Fruit fly (Drosophila melanogaster): ENCODE results near the gene B-H2.

The B-H2 gene

DNA sequence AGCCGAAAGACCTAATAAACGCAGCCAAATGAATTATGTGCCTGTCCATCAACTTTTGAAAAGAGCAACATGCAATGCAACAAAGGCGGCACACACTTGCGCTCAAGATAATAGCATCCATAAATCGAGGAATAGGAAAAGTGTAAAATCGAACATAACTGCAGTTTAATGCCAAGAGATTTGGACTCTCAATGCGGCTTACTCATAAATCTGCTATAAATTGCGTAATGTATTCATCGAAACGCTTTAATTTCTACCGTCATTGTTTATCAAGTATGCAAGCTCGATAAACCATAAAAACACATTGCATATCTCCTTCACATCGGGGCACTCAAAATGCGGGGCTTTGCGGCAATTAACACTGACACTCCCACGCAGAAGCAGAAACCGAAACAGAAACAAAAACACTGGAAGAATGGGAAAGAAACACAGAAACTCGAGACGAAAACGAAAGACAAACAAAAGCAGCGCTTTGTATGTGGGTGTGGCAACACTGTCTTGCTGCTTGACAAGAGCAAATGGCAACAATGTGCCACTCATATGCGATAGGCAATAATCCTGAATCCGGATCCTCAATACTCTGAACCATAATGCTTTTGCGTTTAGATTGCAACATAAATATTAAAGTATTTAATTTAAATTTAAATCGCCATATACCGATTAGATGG lies 16.3 kb upstream of the B-H2 start (continued):
- TF ChIP-seq Ets21C (GFP tag; optimal IDR thresholded peaks at IDR 0.05): peak; percentile 42
- peak; percentile 62 for TF ChIP-seq OdsH (GFP tag; optimal IDR thresholded peaks at IDR 0.05)
- peak; percentile 25 for TF ChIP-seq net (GFP tag; optimal IDR thresholded peaks at IDR 0.05)
- no peak for TF ChIP-seq Hr38 (GFP tag; optimal IDR thresholded peaks at IDR 0.05)
- TF ChIP-seq CG9139 (GFP tag; optimal IDR thresholded peaks at IDR 0.05): no peak
- TF ChIP-seq esn (GFP tag; optimal IDR thresholded peaks at IDR 0.05): peak; percentile 3
- TF ChIP-seq CG6808 (GFP tag; optimal IDR thresholded peaks at IDR 0.05): no peak
- TF ChIP-seq ss (GFP tag; optimal IDR thresholded peaks at IDR 0.05): no peak
- TF ChIP-seq Smox (GFP tag; optimal IDR thresholded peaks at IDR 0.05): peak; percentile 39
- TF ChIP-seq fd59A (GFP tag; optimal IDR thresholded peaks at IDR 0.05): peak; percentile 8
- TF ChIP-seq Eip93F (GFP tag; optimal IDR thresholded peaks at IDR 0.05): no peak
- peak; percentile 45 for TF ChIP-seq vri (GFP tag; optimal IDR thresholded peaks at IDR 0.05)
- TF ChIP-seq CG3032 (tag; optimal IDR thresholded peaks at IDR 0.05): no peak
- TF ChIP-seq salr (GFP tag; optimal IDR thresholded peaks at IDR 0.05): peak; percentile 7 to 31
- no peak for TF ChIP-seq Eip75B (GFP tag; optimal IDR thresholded peaks at IDR 0.05)
- peak; percentile 15 for TF ChIP-seq topi (GFP tag; optimal IDR thresholded peaks at IDR 0.05)
- TF ChIP-seq fd85E (GFP tag; optimal IDR thresholded peaks at IDR 0.05): no peak
- peak; percentile 50 for TF ChIP-seq Sox14 (GFP tag; optimal IDR thresholded peaks at IDR 0.05)
- TF ChIP-seq cyc (GFP tag; optimal IDR thresholded peaks at IDR 0.05): peak; percentile 19
- TF ChIP-seq CG10669 (GFP tag; optimal IDR thresholded peaks at IDR 0.05): peak; percentile 27
- peak; percentile 79 for TF ChIP-seq CG15336 (GFP tag; IDR thresholded peaks at IDR 0.05)
- TF ChIP-seq CG32006 (GFP tag; optimal IDR thresholded peaks at IDR 0.05): peak; percentile 46
- peak; percentile 15 for TF ChIP-seq Met (GFP tag; optimal IDR thresholded peaks at IDR 0.05)
- TF ChIP-seq CG10631 (GFP tag; optimal IDR thresholded peaks at IDR 0.05): no peak
- peak; percentile 29 for TF ChIP-seq Ets96B (tag; optimal IDR thresholded peaks at IDR 0.05)
- TF ChIP-seq CG11762 (GFP tag; optimal IDR thresholded peaks at IDR 0.05; ENCODE audit: insufficient read depth): peak; percentile 14

DNA sequence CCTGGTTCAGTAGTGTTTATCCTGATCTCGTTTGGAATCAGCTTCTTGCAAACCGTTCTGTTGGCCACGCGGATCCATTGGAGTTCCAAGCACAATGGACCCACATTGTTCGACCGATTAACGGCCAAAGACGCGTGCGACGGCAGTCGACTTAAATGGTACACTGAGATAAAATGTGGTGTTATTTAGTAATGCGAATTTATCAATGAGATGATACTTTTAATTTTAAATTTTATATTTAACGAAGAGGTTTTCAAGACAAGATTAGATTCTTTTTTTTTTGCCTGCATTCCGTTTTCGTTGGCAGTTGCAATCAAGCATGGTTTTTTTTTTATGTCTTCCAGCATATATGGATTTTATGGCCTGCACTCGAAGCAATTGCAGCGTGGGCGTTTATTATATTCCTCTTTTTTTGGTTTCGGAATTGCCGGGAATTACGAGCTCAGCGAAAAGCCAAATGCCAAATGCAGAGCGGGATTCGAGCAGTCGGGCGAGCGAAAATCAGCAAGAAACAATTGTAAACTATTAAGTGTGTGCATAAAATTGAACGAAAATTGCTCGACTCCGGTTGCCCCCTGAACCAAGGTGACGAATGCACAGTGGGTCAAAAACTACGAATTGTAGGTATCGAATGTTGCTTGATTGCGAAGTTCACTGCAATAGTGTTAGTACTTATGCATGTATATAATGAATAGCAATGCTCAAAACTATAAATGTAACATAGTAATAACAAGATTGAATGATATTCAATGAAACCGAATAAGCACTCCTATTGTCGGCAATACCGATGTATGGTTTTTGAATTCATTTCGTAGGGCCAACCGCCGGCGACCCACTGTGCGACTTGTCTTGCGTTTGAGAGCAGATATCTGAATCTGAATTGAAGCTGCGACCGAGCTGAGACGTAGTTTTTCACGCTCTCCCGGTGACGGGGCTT lies 15.2 kb upstream of the B-H2 start:
- TF ChIP-seq vri (GFP tag; optimal IDR thresholded peaks at IDR 0.05) (peak; percentile 50), Eip93F (GFP tag; optimal IDR thresholded peaks at IDR 0.05) (no peak), CG15336 (GFP tag; IDR thresholded peaks at IDR 0.05) (peak; percentile 92), CG1621 (tag; optimal IDR thresholded peaks at IDR 0.05) (peak; percentile 85), CG7368 (GFP tag; optimal IDR thresholded peaks at IDR 0.05) (peak; percentile 60), Hr38 (GFP tag; optimal IDR thresholded peaks at IDR 0.05) (peak; percentile 35), esn (GFP tag; optimal IDR thresholded peaks at IDR 0.05) (peak; percentile 83), CG16779 (tag; optimal IDR thresholded peaks at IDR 0.05) (peak; percentile 73), cyc (GFP tag; optimal IDR thresholded peaks at IDR 0.05) (peak; percentile 73), CG8632 (GFP tag; optimal IDR thresholded peaks at IDR 0.05) (peak; percentile 71), Hr39 (GFP tag; optimal IDR thresholded peaks at IDR 0.05) (peak; percentile 83), CG6792 (GFP tag; optimal IDR thresholded peaks at IDR 0.05) (peak; percentile 84), eg (GFP tag; IDR thresholded peaks at IDR 0.05) (peak; percentile 88), CG8119 (GFP tag; IDR thresholded peaks at IDR 0.05) (peak; percentile 92), pdm3 (GFP tag; optimal IDR thresholded peaks at IDR 0.05) (peak; percentile 86), CG10631 (GFP tag; optimal IDR thresholded peaks at IDR 0.05) (peak; percentile 80), CG6276 (GFP tag; optimal IDR thresholded peaks at IDR 0.05) (peak; percentile 85), CG11294 (GFP tag; IDR thresholded peaks at IDR 0.05) (peak; percentile 69), CG11762 (GFP tag; optimal IDR thresholded peaks at IDR 0.05; ENCODE audit: insufficient read depth) (peak; percentile 75), CG32006 (GFP tag; optimal IDR thresholded peaks at IDR 0.05) (peak; percentile 89), acj6 (GFP tag; optimal IDR thresholded peaks at IDR 0.05) (peak; percentile 82), svp (GFP tag) (peak; percentile 93), Lpt (GFP tag; optimal IDR thresholded peaks at IDR 0.05) (peak; percentile 75), fkh (GFP tag; optimal IDR thresholded peaks at IDR 0.05) (no peak), fd59A (GFP tag; optimal IDR thresholded peaks at IDR 0.05) (peak; percentile 76), net (GFP tag; optimal IDR thresholded peaks at IDR 0.05) (peak; percentile 88), fd85E (GFP tag; optimal IDR thresholded peaks at IDR 0.05) (peak; percentile 42), dac (GFP tag; optimal IDR thresholded peaks at IDR 0.05) (peak; percentile 77), Hr4 (GFP tag; optimal IDR thresholded peaks at IDR 0.05) (peak; percentile 84), Sox15 (GFP tag; optimal IDR thresholded peaks at IDR 0.05) (peak; percentile 71), ss (GFP tag; optimal IDR thresholded peaks at IDR 0.05) (peak; percentile 79), OdsH (GFP tag; optimal IDR thresholded peaks at IDR 0.05) (peak; percentile 87), topi (GFP tag; optimal IDR thresholded peaks at IDR 0.05) (peak; percentile 83), CG31627 (GFP tag; optimal IDR thresholded peaks at IDR 0.05) (peak; percentile 82)

Data from whole organism, prepupa.